Worm (Caenorhabditis elegans) whole organism, midembryonic: ENCODE measurements around the gene H12D21.11.

Source experiments
- T22C8.4 ChIP-seq: fragments of 200-800 bp; sonication (Bioruptor generic); IDR thresholded peaks from 2 replicates; pipeline ENCODE4 v1.3.6; 2022; ENCODE audit warnings: missing genetic modification characterization, missing compliant biosample characterization
- cog-1 ChIP-seq: sonication (generic microtip); optimal IDR thresholded peaks from 2 replicates; lab custom pipeline; 2016; ENCODE audit warnings: missing genetic modification characterization, missing compliant biosample characterization
- flt-1 ChIP-seq: fragments of 200-800 bp; sonication (Bioruptor generic); IDR thresholded peaks from 2 replicates; pipeline ENCODE4 v1.3.6; 2022; ENCODE audit warnings: missing genetic modification characterization, missing compliant biosample characterization
- klf-2 ChIP-seq: fragments of 200-800 bp; sonication (Bioruptor generic); conservative IDR thresholded peaks from 2 replicates; pipeline ENCODE4 v1.3.6; 2022; ENCODE audit warnings: missing genetic modification reagents, missing genetic modification characterization, missing compliant biosample characterization
- med-1 ChIP-seq: sonication (generic microtip); optimal IDR thresholded peaks from 2 replicates; lab custom pipeline; 2017; ENCODE audit warnings: missing genetic modification characterization, mild to moderate bottlenecking, missing compliant biosample characterization, antibody characterized with exemption, missing genetic modification reagents; ENCODE audit not compliant: insufficient read depth
- ref-1 ChIP-seq: fragments of 200-800 bp; sonication (Bioruptor generic); conservative IDR thresholded peaks from 2 replicates; pipeline ENCODE4 v1.3.6; 2022; ENCODE audit warnings: missing genetic modification reagents, missing genetic modification characterization, missing compliant biosample characterization
- tab-1 ChIP-seq: fragments of 200-800 bp; sonication (Bioruptor generic); IDR thresholded peaks from 2 replicates; pipeline ENCODE4 v1.3.6; 2022; ENCODE audit warnings: missing genetic modification characterization, missing compliant biosample characterization
- ztf-23 ChIP-seq: fragments of 200-800 bp; sonication (Bioruptor generic); IDR thresholded peaks from 2 replicates; pipeline ENCODE4 v1.3.6; 2022; ENCODE audit warnings: missing genetic modification reagents, missing genetic modification characterization, missing compliant biosample characterization
- ztf-29 ChIP-seq: fragments of 200-800 bp; sonication (Bioruptor generic); IDR thresholded peaks from 2 replicates; pipeline ENCODE4 v1.3.6; 2022; ENCODE audit warnings: missing genetic modification reagents, missing genetic modification characterization, missing compliant biosample characterization

DNA sequence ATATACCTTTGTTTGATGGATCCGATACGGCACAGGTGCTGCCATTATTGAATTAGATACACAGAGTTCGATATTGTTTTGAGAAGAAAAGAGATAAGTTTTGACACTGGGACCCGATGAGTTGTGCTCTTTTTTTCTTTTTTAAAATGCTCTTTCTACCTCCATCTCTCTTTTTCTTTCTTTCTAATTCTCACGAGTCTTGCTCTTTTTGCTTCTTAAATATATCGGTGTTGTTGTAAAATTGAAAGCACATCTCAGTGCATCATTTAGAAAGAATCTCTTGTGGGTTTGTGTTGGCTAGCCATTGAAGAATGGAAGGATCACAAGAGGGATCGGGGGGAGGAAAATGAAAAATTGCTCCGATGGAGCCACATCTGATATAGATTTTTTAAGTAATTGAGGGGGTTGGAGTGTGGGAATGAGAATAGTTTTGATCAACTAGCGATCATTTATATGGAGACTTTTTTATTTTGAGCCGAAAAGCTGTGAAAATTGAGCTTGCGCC lies 6.3 kb upstream of the H12D21.11 start, which contains the start of gene H12D21.9:
- no peak for TF ChIP-seq flt-1
- TF ChIP-seq cog-1 (tag; lab: Kevin White, UChicago), result no peak
- TF ChIP-seq ztf-23 (GFP tag; lab: Robert Waterston, UW), result no peak
- no peak for TF ChIP-seq ref-1 (GFP tag; lab: Robert Waterston, UW)
- no peak for TF ChIP-seq tab-1
- no peak for TF ChIP-seq klf-2
- TF ChIP-seq med-1 (GFP tag; lab: Kevin White, UChicago), result no peak
- TF ChIP-seq T22C8.4 (GFP tag; lab: Robert Waterston, UW), result no peak
- no peak for TF ChIP-seq ztf-29 (GFP tag; lab: Robert Waterston, UW)
